Worm (Caenorhabditis elegans) whole organism, late embryonic: ENCODE data around the gene srh-222.
"Not testable (repeated sequence)": the region's sequence is repeated elsewhere in the genome, so short reads cannot be mapped to it uniquely, and the experiment has no call there.

Experiments
- fax-1 ChIP-seq: sonication (generic microtip); optimal IDR thresholded peaks from 2 replicates; lab custom pipeline; 2016; ENCODE audit warnings: missing genotype, missing genetic modification characterization, missing compliant biosample characterization
- fkh-10 ChIP-seq: fragments of 150-350 bp; optimal IDR thresholded peaks from 2 replicates; lab custom pipeline; 2014; ENCODE audit warnings: missing biosample characterization, missing genetic modification reagents, missing genetic modification characterization
- pax-1 ChIP-seq: fragments of 150-350 bp; optimal IDR thresholded peaks from 2 replicates; lab custom pipeline; 2014; ENCODE audit warnings: missing biosample characterization, missing genetic modification characterization
- ttx-3 ChIP-seq: sonication (generic microtip); optimal IDR thresholded peaks from 2 replicates; lab custom pipeline; 2016; ENCODE audit warnings: missing genetic modification reagents, missing genetic modification characterization, missing compliant biosample characterization

- TF ChIP-seq fax-1 (tag; lab: Kevin White, UChicago); ttx-3; fkh-10; pax-1: not testable (repeated sequence)
Measured at ce11 chrIV:3932408-3932807, 47.2 kb upstream of the srh-222 start, which contains the start of gene clec-70.
